Fruit fly (Drosophila melanogaster) whole organism, wandering third instar larva: ENCODE data around the gene TrpA1.

Experiments
- Abd-B ChIP-seq: fragments of >200 bp; optimal IDR thresholded peaks from 2 replicates; lab custom pipeline; 2017; ENCODE audit warnings: missing biosample characterization, missing genetic modification characterization
- Dfd ChIP-seq: fragments of >200 bp; optimal IDR thresholded peaks from 2 replicates; lab custom pipeline; 2017; ENCODE audit warnings: missing biosample characterization, missing genetic modification characterization
- Sp1 ChIP-seq: fragments of 200-800 bp; sonication (Bioruptor generic); optimal IDR thresholded peaks from 3 replicates; lab custom pipeline; 2019; ENCODE audit warnings: missing biosample characterization, mild to moderate bottlenecking, missing genetic modification characterization, moderate library complexity
- dl ChIP-seq, 2 experiments: fragments of 175-275, 200-275 bp in 1 of 2; fragments of 200-275 bp in 1 of 2; sonication (Bioruptor generic); optimal IDR thresholded peaks; lab custom pipeline; 2018; ENCODE audit warnings: mild to moderate bottlenecking in 2 of 2, missing biosample characterization in 2 of 2, missing genetic modification characterization in 2 of 2, moderate library complexity in 2 of 2; ENCODE audit not compliant: partially characterized antibody in 2 of 2, insufficient read depth in 1 of 2
- jim ChIP-seq: fragments of 175-275, 200-325 bp; sonication (Bioruptor generic); optimal IDR thresholded peaks from 2 replicates; lab custom pipeline; 2016; ENCODE audit warnings: missing biosample characterization, mild to moderate bottlenecking, missing genetic modification characterization
- sage ChIP-seq: fragments of 200-800 bp; sonication (Bioruptor generic); optimal IDR thresholded peaks from 2 replicates; lab custom pipeline; 2016; ENCODE audit warnings: missing biosample characterization, mild to moderate bottlenecking, missing genetic modification characterization
- usp ChIP-seq: fragments of >200 bp; optimal IDR thresholded peaks from 2 replicates; lab custom pipeline; 2017; ENCODE audit warnings: missing biosample characterization, missing genetic modification characterization

DNA sequence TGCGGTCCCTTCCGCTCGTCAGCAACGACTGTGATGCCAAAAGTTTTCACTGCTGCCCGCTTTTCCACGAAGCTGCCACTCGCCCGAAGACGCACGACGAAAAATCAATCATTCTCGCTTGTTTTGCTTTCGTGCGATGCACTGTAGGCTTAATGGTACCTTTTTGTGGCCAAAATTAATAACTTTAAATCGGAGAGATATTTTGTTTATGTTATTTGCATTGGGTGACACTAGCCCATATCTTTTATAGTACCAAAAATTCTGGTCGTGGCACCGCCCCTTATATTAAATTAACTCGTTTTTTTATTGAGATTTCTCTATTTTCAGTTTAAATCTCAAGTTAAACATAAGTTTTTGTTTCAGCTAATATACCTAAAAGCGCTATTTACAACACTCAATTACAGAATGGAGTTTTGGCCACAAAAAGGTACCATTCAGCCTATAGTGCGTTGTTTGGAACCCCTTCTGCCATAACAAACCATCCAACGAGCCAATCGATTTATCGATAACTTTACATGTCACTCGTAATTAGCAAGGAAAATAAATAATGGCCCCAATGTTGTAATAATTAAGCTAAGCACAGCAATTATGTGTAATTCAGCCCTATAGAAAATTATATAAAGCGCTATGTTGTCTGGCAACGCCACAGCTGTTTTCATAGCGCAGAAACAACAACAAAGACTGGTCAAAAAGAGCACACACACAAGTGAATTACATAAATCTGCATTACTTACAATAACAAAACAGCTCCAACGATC lies 48.4 kb upstream of the TrpA1 start:
- no peak for TF ChIP-seq Dfd (GFP tag; lab: Kevin White, UChicago)
- no peak for TF ChIP-seq sage (GFP tag; lab: Kevin White, UChicago)
- peak; percentile 61 for TF ChIP-seq Sp1 (GFP tag; lab: Kevin White, UChicago)
- TF ChIP-seq Abd-B (GFP tag; lab: Kevin White, UChicago) = no peak
- no peak for TF ChIP-seq jim (GFP tag; lab: Kevin White, UChicago)
- TF ChIP-seq usp (GFP tag; lab: Kevin White, UChicago) = no peak
- TF ChIP-seq dl (GFP tag; optimal IDR thresholded peaks at IDR 0.05; lab: Kevin White, UChicago; ENCODE audit: insufficient read depth in 1 of 2, partially characterized antibody in 2 of 2) = no peak
